Worm (Caenorhabditis elegans): ENCODE data around the gene ZK813.3.

ZK813.3 gene

ce11 chrX:3441539-3441938 is at the start of gene ZK813.3:
ZK813.3 (plus strand) TSS chrX:3441839.
- no peak for TF ChIP-seq ets-4 (GFP tag; optimal IDR thresholded peaks at IDR 0.05)
- no peak for TF ChIP-seq snpc-3.4 (tag; optimal IDR thresholded peaks at IDR 0.05)
- TF ChIP-seq F33H1.4 (GFP tag; IDR thresholded peaks at IDR 0.05), result no peak
- no peak for TF ChIP-seq unc-130 (GFP tag; optimal IDR thresholded peaks at IDR 0.05)
- TF ChIP-seq ceh-40 (GFP tag; IDR thresholded peaks at IDR 0.05), result no peak
- TF ChIP-seq ztf-3 (GFP tag; optimal IDR thresholded peaks at IDR 0.05), result no peak
- TF ChIP-seq ztf-22 (GFP tag; optimal IDR thresholded peaks at IDR 0.05), result no peak
- TF ChIP-seq repo-1 (tag; optimal IDR thresholded peaks at IDR 0.05), result no peak
- TF ChIP-seq akir-1 (GFP tag; optimal IDR thresholded peaks at IDR 0.05), result no peak
- no peak for TF ChIP-seq mel-28 (tag; optimal IDR thresholded peaks at IDR 0.05; ENCODE audit: borderline replicate concordance)
- no peak for TF ChIP-seq tlf-1 (GFP tag; optimal IDR thresholded peaks at IDR 0.05)
- TF ChIP-seq madf-10 (tag; optimal IDR thresholded peaks at IDR 0.05), result no peak
- no peak for TF ChIP-seq chd-7 (tag; optimal IDR thresholded peaks at IDR 0.05)

DNA sequence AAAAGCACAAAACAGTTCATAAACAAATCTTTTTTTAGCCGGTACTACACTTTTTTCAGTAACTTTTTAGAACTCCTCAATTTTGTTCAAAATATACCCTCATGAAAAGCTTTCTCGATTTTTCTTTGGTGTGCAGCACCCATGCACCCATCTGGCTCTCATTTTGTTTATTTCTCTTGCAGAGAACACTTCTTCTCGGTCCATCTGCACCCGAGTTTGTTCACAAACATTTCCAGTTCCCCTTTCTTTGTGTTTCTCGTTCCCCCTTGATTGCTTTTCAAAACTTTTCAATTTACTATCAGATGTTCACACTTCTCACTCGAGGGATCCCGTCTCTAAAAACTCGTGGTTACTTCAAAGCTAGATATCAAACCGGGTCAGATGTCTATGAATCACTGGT is 48.1 kb upstream of the ZK813.3 start, which contains the start of gene slcf-2:
Gene slcf-2, plus strand, starts transcription at position 301 of the 400 bp plus-strand sequence.
- TF ChIP-seq F37B4.10 (GFP tag; IDR thresholded peaks at IDR 0.05) (no peak), F49E8.2 (tag; optimal IDR thresholded peaks at IDR 0.05; ENCODE audit: insufficient read depth) (no peak), F23B12.7 (tag; optimal IDR thresholded peaks at IDR 0.05; ENCODE audit: insufficient read depth) (no peak), akir-1 (GFP tag; optimal IDR thresholded peaks at IDR 0.05) (no peak), him-1 (tag; optimal IDR thresholded peaks at IDR 0.05) (no peak)

ce11 chrX:3396735-3397134 is 44.9 kb upstream of the ZK813.3 start:
- no peak for TF ChIP-seq lir-1 (GFP tag; conservative IDR thresholded peaks at IDR 0.05)
- no peak for TF ChIP-seq attf-3 (GFP tag; conservative IDR thresholded peaks at IDR 0.05)
- TF ChIP-seq ccch-3 (GFP tag; optimal IDR thresholded peaks at IDR 0.05), result no peak
- TF ChIP-seq F37B4.10 (GFP tag; IDR thresholded peaks at IDR 0.05), result no peak
- TF ChIP-seq egl-44 (GFP tag; IDR thresholded peaks at IDR 0.05), result no peak

- no peak for TF ChIP-seq madf-8 (GFP tag; conservative IDR thresholded peaks at IDR 0.05)
- no peak for TF ChIP-seq let-526 (GFP tag; IDR thresholded peaks at IDR 0.05)
- no peak for TF ChIP-seq madf-10 (tag; optimal IDR thresholded peaks at IDR 0.05)
- no peak for TF ChIP-seq hsf-1 (GFP tag; IDR thresholded peaks at IDR 0.05)
- no peak for TF ChIP-seq snpc-3.4 (tag; optimal IDR thresholded peaks at IDR 0.05)
- TF ChIP-seq snpc-4 (GFP tag; optimal IDR thresholded peaks at IDR 0.05), result no peak
- TF ChIP-seq snpc-4 (tag; optimal IDR thresholded peaks at IDR 0.05), result no peak
Observed at ce11 chrX:3399917-3400316, 41.7 kb upstream of the ZK813.3 start, which contains the start of gene cht-1. cht-1 (minus strand) TSS chrX:3400017.

DNA sequence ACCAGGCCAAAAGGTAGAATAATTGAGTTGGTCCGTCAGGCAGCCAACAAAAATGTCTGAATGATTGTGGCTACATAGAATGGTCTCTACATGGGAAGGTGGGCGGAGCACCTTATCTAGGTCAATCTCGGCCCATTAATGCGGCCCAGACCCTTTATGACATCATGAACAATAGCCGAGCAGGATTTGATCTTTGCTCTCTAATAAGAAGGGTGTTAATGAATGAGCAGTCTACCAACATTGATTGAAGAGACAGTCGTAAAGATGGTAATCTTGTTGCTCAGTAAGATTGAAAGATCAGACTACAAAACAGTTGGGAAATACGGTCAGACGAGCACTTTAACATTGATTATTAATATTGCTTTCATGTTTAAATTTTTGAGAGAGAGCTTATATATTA is 41.3 kb upstream of the ZK813.3 start:
- TF ChIP-seq him-1 (tag; optimal IDR thresholded peaks at IDR 0.05) (no peak), egl-44 (GFP tag; IDR thresholded peaks at IDR 0.05) (no peak), lin-40 (tag; optimal IDR thresholded peaks at IDR 0.05) (no peak), F37B4.10 (GFP tag; IDR thresholded peaks at IDR 0.05) (no peak), ceh-91 (GFP tag; IDR thresholded peaks at IDR 0.05) (no peak), ccch-3 (GFP tag; optimal IDR thresholded peaks at IDR 0.05) (no peak), die-1 (tag; optimal IDR thresholded peaks at IDR 0.05) (no peak), F49E8.2 (tag; optimal IDR thresholded peaks at IDR 0.05; ENCODE audit: insufficient read depth) (no peak), mxl-1 (tag; optimal IDR thresholded peaks at IDR 0.05) (no peak), fkh-3 (tag; optimal IDR thresholded peaks at IDR 0.05) (no peak)
